Worm (Caenorhabditis elegans) whole organism, midembryonic: ENCODE measurements around the gene C39E9.7.

Source experiments
- T22C8.4 ChIP-seq: fragments of 200-800 bp; sonication (Bioruptor generic); IDR thresholded peaks from 2 replicates; pipeline ENCODE4 v1.3.6; 2022; ENCODE audit warnings: missing genetic modification characterization, missing compliant biosample characterization
- cog-1 ChIP-seq: sonication (generic microtip); optimal IDR thresholded peaks from 2 replicates; lab custom pipeline; 2016; ENCODE audit warnings: missing genetic modification characterization, missing compliant biosample characterization
- flt-1 ChIP-seq: fragments of 200-800 bp; sonication (Bioruptor generic); IDR thresholded peaks from 2 replicates; pipeline ENCODE4 v1.3.6; 2022; ENCODE audit warnings: missing genetic modification characterization, missing compliant biosample characterization
- klf-2 ChIP-seq: fragments of 200-800 bp; sonication (Bioruptor generic); conservative IDR thresholded peaks from 2 replicates; pipeline ENCODE4 v1.3.6; 2022; ENCODE audit warnings: missing genetic modification reagents, missing genetic modification characterization, missing compliant biosample characterization
- med-1 ChIP-seq: sonication (generic microtip); optimal IDR thresholded peaks from 2 replicates; lab custom pipeline; 2017; ENCODE audit warnings: missing genetic modification characterization, mild to moderate bottlenecking, missing compliant biosample characterization, antibody characterized with exemption, missing genetic modification reagents; ENCODE audit not compliant: insufficient read depth
- ref-1 ChIP-seq: fragments of 200-800 bp; sonication (Bioruptor generic); conservative IDR thresholded peaks from 2 replicates; pipeline ENCODE4 v1.3.6; 2022; ENCODE audit warnings: missing genetic modification reagents, missing genetic modification characterization, missing compliant biosample characterization
- tab-1 ChIP-seq: fragments of 200-800 bp; sonication (Bioruptor generic); IDR thresholded peaks from 2 replicates; pipeline ENCODE4 v1.3.6; 2022; ENCODE audit warnings: missing genetic modification characterization, missing compliant biosample characterization
- ztf-23 ChIP-seq: fragments of 200-800 bp; sonication (Bioruptor generic); IDR thresholded peaks from 2 replicates; pipeline ENCODE4 v1.3.6; 2022; ENCODE audit warnings: missing genetic modification reagents, missing genetic modification characterization, missing compliant biosample characterization
- ztf-29 ChIP-seq: fragments of 200-800 bp; sonication (Bioruptor generic); IDR thresholded peaks from 2 replicates; pipeline ENCODE4 v1.3.6; 2022; ENCODE audit warnings: missing genetic modification reagents, missing genetic modification characterization, missing compliant biosample characterization

DNA sequence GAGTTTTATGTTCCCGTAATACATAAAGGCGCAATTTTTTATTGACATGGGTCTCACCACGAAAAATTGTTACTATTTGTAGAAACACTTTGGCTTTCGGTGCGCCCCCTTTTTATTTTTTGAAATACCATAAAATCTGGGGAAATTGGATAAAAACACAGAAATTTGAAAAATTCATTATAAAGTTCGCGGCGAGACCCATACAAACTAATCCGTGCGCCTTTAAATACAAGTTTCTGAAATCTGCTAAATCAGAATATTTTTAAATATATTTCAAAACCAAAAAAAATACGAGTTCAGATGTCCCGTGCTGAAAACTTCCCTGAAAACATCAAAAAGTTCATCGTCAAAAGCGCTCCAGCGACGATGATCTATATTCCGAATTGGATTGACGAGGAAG lies 30.8 kb upstream of the C39E9.7 start, which contains the start of gene B0564.2:
- TF ChIP-seq flt-1 (GFP tag; lab: Robert Waterston, UW) = no peak
- TF ChIP-seq ztf-29 (GFP tag; lab: Robert Waterston, UW) = no peak
- TF ChIP-seq ztf-23 (GFP tag; lab: Robert Waterston, UW) = no peak
- TF ChIP-seq cog-1 = no peak
- no peak for TF ChIP-seq ref-1 (GFP tag; lab: Robert Waterston, UW)
- TF ChIP-seq T22C8.4 (GFP tag; lab: Robert Waterston, UW) = no peak
- TF ChIP-seq tab-1 (GFP tag; lab: Robert Waterston, UW) = no peak
- no peak for TF ChIP-seq med-1
- no peak for TF ChIP-seq klf-2 (GFP tag; lab: Robert Waterston, UW)
